Worm (Caenorhabditis elegans) whole organism, late embryonic: ENCODE results near the gene F53A3.7.

Source experiments
- C08G9.2 ChIP-seq: sonication (generic microtip); optimal IDR thresholded peaks from 2 replicates; lab custom pipeline; 2016; ENCODE audit warnings: mild to moderate bottlenecking, missing genetic modification characterization, moderate library complexity, missing compliant biosample characterization
- K02D7.2 ChIP-seq: sonication (generic microtip); optimal IDR thresholded peaks from 2 replicates; lab custom pipeline; 2017; ENCODE audit warnings: mild to moderate bottlenecking, missing genetic modification characterization, missing compliant biosample characterization
- K09A11.1 ChIP-seq: sonication (generic microtip); optimal IDR thresholded peaks from 2 replicates; lab custom pipeline; 2017; ENCODE audit warnings: antibody characterized with exemption, mild to moderate bottlenecking, missing genetic modification characterization, missing compliant biosample characterization; ENCODE audit not compliant: insufficient read depth
- T23F11.4 ChIP-seq: fragments of 200-800 bp; sonication (Bioruptor generic); optimal IDR thresholded peaks from 2 replicates; lab custom pipeline; 2018; ENCODE audit warnings: mild to moderate bottlenecking, missing genetic modification characterization, missing compliant biosample characterization
- ahr-1 ChIP-seq: sonication (generic microtip); optimal IDR thresholded peaks from 2 replicates; lab custom pipeline; 2016; ENCODE audit warnings: missing genetic modification characterization, missing compliant biosample characterization
- ceh-18 ChIP-seq: sonication (generic microtip); optimal IDR thresholded peaks from 2 replicates; lab custom pipeline; 2016; ENCODE audit warnings: missing genetic modification characterization, missing compliant biosample characterization
- ceh-19 ChIP-seq: fragments of 200-800 bp; sonication (Bioruptor generic); optimal IDR thresholded peaks from 2 replicates; lab custom pipeline; 2018; ENCODE audit warnings: mild to moderate bottlenecking, missing genetic modification characterization, missing compliant biosample characterization
- ceh-2 ChIP-seq: sonication (generic microtip); optimal IDR thresholded peaks from 2 replicates; lab custom pipeline; 2016; ENCODE audit warnings: missing genotype, missing genetic modification characterization, missing compliant biosample characterization
- ceh-24 ChIP-seq: sonication (generic microtip); optimal IDR thresholded peaks from 2 replicates; lab custom pipeline; 2016; ENCODE audit warnings: mild to moderate bottlenecking, missing genetic modification characterization, missing compliant biosample characterization
- ceh-30 ChIP-seq: fragments of 150-350 bp; optimal IDR thresholded peaks from 2 replicates; lab custom pipeline; 2014; ENCODE audit warnings: missing biosample characterization, missing genetic modification characterization
- ceh-31 ChIP-seq: sonication (generic microtip); optimal IDR thresholded peaks from 2 replicates; lab custom pipeline; 2016; ENCODE audit warnings: missing genetic modification characterization, missing compliant biosample characterization
- ceh-34 ChIP-seq: sonication (generic microtip); optimal IDR thresholded peaks from 2 replicates; lab custom pipeline; 2016; ENCODE audit warnings: mild to moderate bottlenecking, missing genetic modification characterization, missing compliant biosample characterization
- ceh-45 ChIP-seq: fragments of 200-800 bp; sonication (Bioruptor generic); IDR thresholded peaks from 2 replicates; pipeline ENCODE4 v1.3.6; 2022; ENCODE audit warnings: missing genetic modification reagents, missing genetic modification characterization, missing compliant biosample characterization
- ceh-48 ChIP-seq: sonication (generic microtip); optimal IDR thresholded peaks from 2 replicates; lab custom pipeline; 2016; ENCODE audit warnings: missing genetic modification characterization, inconsistent platforms, missing compliant biosample characterization
- ceh-6 ChIP-seq: fragments of 200-800 bp; sonication (Bioruptor generic); optimal IDR thresholded peaks from 2 replicates; lab custom pipeline; 2018; ENCODE audit warnings: mild to moderate bottlenecking, missing genetic modification characterization, missing compliant biosample characterization
- che-1 ChIP-seq: sonication (generic microtip); optimal IDR thresholded peaks from 2 replicates; lab custom pipeline; 2016; ENCODE audit warnings: mild to moderate bottlenecking, missing genetic modification characterization, missing compliant biosample characterization
- dmd-4 ChIP-seq: sonication (generic microtip); optimal IDR thresholded peaks from 2 replicates; lab custom pipeline; 2016; ENCODE audit warnings: borderline replicate concordance, missing genetic modification characterization, missing compliant biosample characterization
- dve-1 ChIP-seq: sonication (generic microtip); optimal IDR thresholded peaks from 2 replicates; lab custom pipeline; 2017; ENCODE audit warnings: antibody characterized with exemption, mild to moderate bottlenecking, missing genetic modification characterization, missing compliant biosample characterization
- elt-2 ChIP-seq: sonication (generic microtip); optimal IDR thresholded peaks from 2 replicates; lab custom pipeline; 2016; ENCODE audit warnings: missing genetic modification reagents, missing genetic modification characterization, missing compliant biosample characterization
- fax-1 ChIP-seq: sonication (generic microtip); optimal IDR thresholded peaks from 2 replicates; lab custom pipeline; 2016; ENCODE audit warnings: missing genotype, missing genetic modification characterization, missing compliant biosample characterization
- fkh-6 ChIP-seq: sonication (generic microtip); optimal IDR thresholded peaks from 2 replicates; lab custom pipeline; 2016; ENCODE audit warnings: missing genetic modification characterization, missing compliant biosample characterization
- gmeb-2 ChIP-seq: sonication (generic microtip); optimal IDR thresholded peaks from 2 replicates; lab custom pipeline; 2016; ENCODE audit warnings: missing genetic modification characterization, inconsistent platforms, missing compliant biosample characterization
- hlh-15 ChIP-seq: sonication (generic microtip); optimal IDR thresholded peaks from 2 replicates; lab custom pipeline; 2016; ENCODE audit warnings: missing genetic modification characterization, missing compliant biosample characterization
- hlh-30 ChIP-seq: sonication (generic microtip); optimal IDR thresholded peaks from 2 replicates; lab custom pipeline; 2017; ENCODE audit warnings: antibody characterized with exemption, missing genetic modification characterization, missing compliant biosample characterization; ENCODE audit not compliant: insufficient read depth
- hlh-6 ChIP-seq: sonication (generic microtip); optimal IDR thresholded peaks from 2 replicates; lab custom pipeline; 2016; ENCODE audit warnings: missing genotype, missing genetic modification characterization, missing compliant biosample characterization
- hlh-8 ChIP-seq: sonication (generic microtip); optimal IDR thresholded peaks from 2 replicates; lab custom pipeline; 2016; ENCODE audit warnings: missing genotype, missing genetic modification characterization, missing compliant biosample characterization
- madf-2 ChIP-seq: sonication (generic microtip); optimal IDR thresholded peaks from 2 replicates; lab custom pipeline; 2017; ENCODE audit warnings: missing genetic modification characterization, missing compliant biosample characterization
- mec-3 ChIP-seq: sonication (generic microtip); optimal IDR thresholded peaks from 2 replicates; lab custom pipeline; 2016; ENCODE audit warnings: borderline replicate concordance, missing genetic modification characterization, missing compliant biosample characterization
- nfya-1 ChIP-seq: sonication (generic microtip); optimal IDR thresholded peaks from 2 replicates; lab custom pipeline; 2017; ENCODE audit warnings: missing genetic modification characterization, mild to moderate bottlenecking, missing compliant biosample characterization, antibody characterized with exemption, moderate library complexity
- nhr-11 ChIP-seq: fragments of 150-350 bp; optimal IDR thresholded peaks from 2 replicates; lab custom pipeline; 2014; ENCODE audit warnings: missing biosample characterization, missing genetic modification characterization
- nhr-232 ChIP-seq: sonication (generic microtip); optimal IDR thresholded peaks from 2 replicates; lab custom pipeline; 2016; ENCODE audit warnings: missing genetic modification characterization, missing compliant biosample characterization
- npax-4 ChIP-seq: sonication (generic microtip); optimal IDR thresholded peaks from 2 replicates; lab custom pipeline; 2016; ENCODE audit warnings: missing genetic modification characterization, missing compliant biosample characterization
- pat-9 ChIP-seq: fragments of 200-800 bp; sonication (Bioruptor generic); optimal IDR thresholded peaks from 2 replicates; lab custom pipeline; 2018; ENCODE audit warnings: mild to moderate bottlenecking, missing genetic modification characterization, moderate library complexity, missing compliant biosample characterization
- pax-1 ChIP-seq: fragments of 150-350 bp; optimal IDR thresholded peaks from 2 replicates; lab custom pipeline; 2014; ENCODE audit warnings: missing biosample characterization, missing genetic modification characterization
- pqm-1 ChIP-seq: sonication (generic microtip); optimal IDR thresholded peaks from 2 replicates; lab custom pipeline; 2016; ENCODE audit warnings: missing genetic modification characterization, missing compliant biosample characterization
- pros-1 ChIP-seq: fragments of 150-350 bp; optimal IDR thresholded peaks from 2 replicates; lab custom pipeline; 2014; ENCODE audit warnings: missing biosample characterization, missing genetic modification reagents, missing genetic modification characterization
- ref-2 ChIP-seq: sonication (generic microtip); optimal IDR thresholded peaks from 2 replicates; lab custom pipeline; 2016; ENCODE audit warnings: missing genetic modification characterization, missing compliant biosample characterization
- rnt-1 ChIP-seq: sonication (generic microtip); optimal IDR thresholded peaks from 2 replicates; lab custom pipeline; 2016; ENCODE audit warnings: missing genetic modification characterization, missing compliant biosample characterization
- sdc-2 ChIP-seq: sonication (generic microtip); optimal IDR thresholded peaks from 2 replicates; lab custom pipeline; 2016; ENCODE audit warnings: missing genotype, missing genetic modification characterization, missing compliant biosample characterization
- sox-2 ChIP-seq: fragments of 200-800 bp; sonication (Bioruptor generic); IDR thresholded peaks from 2 replicates; pipeline ENCODE4 v1.3.6; 2022; ENCODE audit warnings: missing genetic modification reagents, missing genetic modification characterization, missing compliant biosample characterization
- sox-4 ChIP-seq: sonication (generic microtip); optimal IDR thresholded peaks from 2 replicates; lab custom pipeline; 2017; ENCODE audit warnings: mild to moderate bottlenecking, missing genetic modification characterization, inconsistent platforms, missing compliant biosample characterization
- tbx-7 ChIP-seq: sonication (generic microtip); optimal IDR thresholded peaks from 2 replicates; lab custom pipeline; 2016; ENCODE audit warnings: missing genotype, missing genetic modification characterization, missing compliant biosample characterization
- ttx-3 ChIP-seq: sonication (generic microtip); optimal IDR thresholded peaks from 2 replicates; lab custom pipeline; 2016; ENCODE audit warnings: missing genetic modification reagents, missing genetic modification characterization, missing compliant biosample characterization
- unc-3 ChIP-seq, 2 experiments: fragments of 200-800 bp in 1 of 2; sonication (Bioruptor generic) in 1 of 2; sonication (generic microtip) in 1 of 2; conservative IDR thresholded peaks in 1 of 2; optimal IDR thresholded peaks in 1 of 2; 2 replicates each; pipeline versions ENCODE4 v1.3.6 to Lab custom; 2016 to 2022; ENCODE audit warnings: missing compliant biosample characterization in 2 of 2, missing genetic modification characterization in 2 of 2, missing genetic modification reagents in 1 of 2
- unc-42 ChIP-seq: sonication (generic microtip); optimal IDR thresholded peaks from 2 replicates; lab custom pipeline; 2016; ENCODE audit warnings: missing genotype, missing genetic modification characterization, missing compliant biosample characterization
- ztf-16 ChIP-seq: sonication (generic microtip); optimal IDR thresholded peaks from 2 replicates; lab custom pipeline; 2017; ENCODE audit warnings: missing genetic modification characterization, missing compliant biosample characterization

Gene F53A3.7

DNA sequence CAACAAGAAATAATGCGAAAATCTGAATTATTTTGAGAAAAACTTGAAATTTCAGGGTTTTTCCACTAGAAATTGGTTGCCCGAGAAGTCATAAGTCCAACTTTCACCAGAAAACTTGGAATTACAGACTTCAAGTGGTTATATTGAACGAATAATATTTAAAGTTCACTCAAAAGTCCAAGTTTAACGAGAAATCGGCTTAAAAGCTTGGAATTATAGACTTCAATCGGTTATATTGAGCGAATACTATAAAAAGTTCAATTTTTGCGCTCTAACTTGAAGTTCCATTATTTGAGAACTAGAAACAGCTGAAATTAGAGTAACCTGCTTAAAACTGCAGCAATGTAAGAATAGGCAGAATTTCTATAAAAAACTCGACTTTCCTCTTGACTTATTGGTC lies 29.2 kb upstream of the F53A3.7 start:
- TF ChIP-seq ceh-6 (no peak), ceh-30 (tag; lab: Kevin White, UChicago) (no peak), fkh-6 (no peak), elt-2 (no peak), K02D7.2 (tag; lab: Kevin White, UChicago) (no peak)

DNA sequence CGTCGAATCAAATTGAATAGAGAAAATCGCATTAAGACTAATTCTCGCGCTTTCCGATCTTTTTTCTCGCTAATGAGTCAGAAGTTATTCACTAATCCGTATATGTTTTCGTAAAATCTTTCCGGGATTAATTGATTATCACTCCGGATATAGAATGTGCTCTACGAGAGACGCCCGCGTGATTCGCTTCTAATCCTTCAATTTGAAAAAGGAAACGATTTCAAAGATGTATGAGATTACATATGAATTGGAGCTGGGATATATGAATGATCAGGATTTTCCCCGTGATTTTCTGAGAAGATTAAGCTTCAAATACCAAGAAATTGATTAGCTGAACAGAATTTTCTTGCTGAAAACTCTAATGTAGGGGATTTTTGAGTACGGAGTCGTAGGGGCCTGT lies 28.8 kb upstream of the F53A3.7 start:
- TF ChIP-seq elt-2 (no peak), K09A11.1 (tag; lab: Kevin White, UChicago) (no peak), pros-1 (no peak), dve-1 (tag; lab: Kevin White, UChicago) (peak; percentile 1), K02D7.2 (tag; lab: Kevin White, UChicago) (no peak), unc-42 (peak; percentile 40), ztf-16 (tag; lab: Kevin White, UChicago) (no peak), hlh-15 (tag; lab: Kevin White, UChicago) (no peak), ahr-1 (tag; lab: Kevin White, UChicago) (no peak)

- TF ChIP-seq ttx-3 (tag; lab: Kevin White, UChicago) (peak; percentile 6), npax-4 (tag; lab: Kevin White, UChicago) (no peak), fax-1 (tag; lab: Kevin White, UChicago) (peak; percentile 7), rnt-1 (tag; lab: Kevin White, UChicago) (peak; percentile 98), nhr-11 (no peak), C08G9.2 (tag; lab: Kevin White, UChicago) (peak; percentile 41), unc-3 (GFP tag; conservative IDR thresholded peaks at IDR 0.05; lab: Robert Waterston, UW) (no peak), unc-3 (tag; optimal IDR thresholded peaks at IDR 0.05; lab: Kevin White, UChicago) (peak; percentile 13), ceh-18 (tag; lab: Kevin White, UChicago) (peak; percentile 94), ceh-2 (tag; lab: Kevin White, UChicago) (peak; percentile 74), madf-2 (tag; lab: Kevin White, UChicago) (peak; percentile 14), ceh-19 (peak; percentile 78), tbx-7 (tag; lab: Kevin White, UChicago) (peak; percentile 17), T23F11.4 (GFP tag; lab: Kevin White, UChicago) (peak; percentile 25), unc-42 (peak; percentile 51), hlh-6 (tag; lab: Kevin White, UChicago) (no peak), che-1 (tag; lab: Kevin White, UChicago) (no peak), ceh-34 (peak; percentile 82), K02D7.2 (tag; lab: Kevin White, UChicago) (no peak), sox-2 (GFP tag; lab: Robert Waterston, UW) (no peak), gmeb-2 (no peak), mec-3 (tag; lab: Kevin White, UChicago) (no peak), hlh-8 (tag; lab: Kevin White, UChicago) (no peak), ceh-24 (tag; lab: Kevin White, UChicago) (no peak), dmd-4 (peak; percentile 87), ceh-48 (tag; lab: Kevin White, UChicago) (no peak), ref-2 (peak; percentile 94), ceh-30 (tag; lab: Kevin White, UChicago) (no peak), ceh-45 (GFP tag; lab: Robert Waterston, UW) (no peak), nhr-232 (tag; lab: Kevin White, UChicago) (no peak), sdc-2 (tag; lab: Kevin White, UChicago) (no peak), pax-1 (no peak), ceh-31 (tag; lab: Kevin White, UChicago) (peak; percentile 83), nfya-1 (tag; lab: Kevin White, UChicago) (peak; percentile 87), dve-1 (tag; lab: Kevin White, UChicago) (peak; percentile 7), pqm-1 (tag; lab: Kevin White, UChicago) (no peak), elt-2 (no peak), hlh-30 (peak; percentile 57), sox-4 (tag; lab: Kevin White, UChicago) (no peak), pat-9 (tag; lab: Kevin White, UChicago) (peak; percentile 92)
Measured at ce11 chrIII:1923419-1924318, 27.7 kb upstream of the F53A3.7 start.
